Fruit fly (Drosophila melanogaster): ENCODE data around the gene Amacr.

DNA sequence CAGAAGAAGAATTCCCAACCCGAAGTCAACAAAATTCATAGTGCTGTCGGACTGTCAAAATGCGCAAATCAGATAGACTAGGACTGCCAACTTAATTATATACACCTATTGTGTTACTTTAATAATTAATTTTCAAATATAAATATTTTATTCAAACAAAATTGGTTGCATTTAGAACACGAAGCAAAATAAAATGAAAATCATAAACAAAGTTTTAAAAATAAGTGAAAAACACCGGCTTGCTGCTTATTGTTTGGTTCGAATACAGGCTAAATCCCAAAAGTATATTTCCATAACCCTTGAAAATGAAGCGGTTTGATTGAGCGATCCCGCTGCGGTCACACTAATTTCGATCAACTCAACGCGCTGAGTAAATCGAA is 5.7 kb upstream of the Amacr start, which contains the start of the genes Rhau and dia:
- TF ChIP-seq psq (optimal IDR thresholded peaks at IDR 0.05) (no peak), ttk (optimal IDR thresholded peaks at IDR 0.05) (no peak), h (optimal IDR thresholded peaks at IDR 0.05) (no peak), insv (optimal IDR thresholded peaks at IDR 0.05) (no peak), Sin3A (optimal IDR thresholded peaks at IDR 0.05) (no peak), Myc (optimal IDR thresholded peaks at IDR 0.05) (no peak)
